Fruit fly (Drosophila melanogaster): Measurements from ENCODE around the gene p-cup.

- no peak for TF ChIP-seq CTCF (optimal IDR thresholded peaks at IDR 0.05)
- TF ChIP-seq CG8478 (optimal IDR thresholded peaks at IDR 0.05) = no peak
These were observed 46.7 kb upstream of the p-cup start for dm6 chrX:17495244-17495798.

All from S2 (cell line).